Worm (Caenorhabditis elegans): ENCODE data around the gene F59E12.17.

DNA sequence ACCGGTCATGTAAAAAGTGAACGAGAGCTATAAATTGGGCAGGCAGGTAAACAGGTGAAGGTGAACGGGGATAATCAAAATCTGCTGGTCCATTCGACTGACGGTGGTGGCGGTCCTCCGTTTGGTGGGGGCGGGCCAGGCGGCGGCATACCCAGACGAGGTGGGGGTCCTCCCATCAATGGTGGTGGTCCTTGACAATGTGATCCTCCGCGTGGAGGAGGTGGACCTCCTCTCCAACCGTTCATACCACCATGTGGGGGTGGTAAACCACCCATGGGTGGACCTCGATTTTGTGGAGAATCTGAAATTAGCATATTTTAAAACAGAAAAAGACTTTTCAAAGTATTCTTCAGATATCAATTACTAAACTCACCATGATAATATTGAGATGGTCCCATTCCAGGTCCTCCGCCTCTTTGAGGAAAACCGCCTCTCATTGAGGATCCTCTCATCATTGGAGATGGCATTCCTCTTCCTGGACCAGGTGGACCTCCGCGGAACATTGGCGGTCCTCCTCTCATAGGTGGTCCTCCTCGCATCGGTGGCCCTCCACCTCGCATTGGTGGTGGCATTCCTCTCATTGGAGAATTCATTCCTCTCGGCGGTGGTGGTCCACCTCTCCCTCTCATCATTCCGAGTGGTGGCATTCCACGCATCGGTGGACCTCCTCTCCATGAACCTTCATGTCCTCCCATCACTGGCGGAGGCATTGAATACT is 8.7 kb downstream of the F59E12.17 start:
- TF ChIP-seq fos-1 (tag; optimal IDR thresholded peaks at IDR 0.05) (no peak), snpc-4 (tag; optimal IDR thresholded peaks at IDR 0.05) (no peak), lin-13 (GFP tag; optimal IDR thresholded peaks at IDR 0.05) (no peak), ceh-16 (tag; optimal IDR thresholded peaks at IDR 0.05) (no peak)

All from whole organism, L2 larva.